Worm (Caenorhabditis elegans) whole organism, L1 larva: ENCODE data around the gene duxl-1.
"Not testable (repeated sequence)": the region's sequence is repeated elsewhere in the genome, so short reads cannot be mapped to it uniquely, and the experiment has no call there.

Experiments used
- C04F5.9 ChIP-seq: sonication (generic microtip); optimal IDR thresholded peaks from 2 replicates; lab custom pipeline; 2016; ENCODE audit warnings: missing genetic modification characterization, missing compliant biosample characterization
- Y116A8C.19 ChIP-seq: sonication (generic microtip); optimal IDR thresholded peaks from 2 replicates; lab custom pipeline; 2016; ENCODE audit warnings: missing compliant biosample characterization, missing genetic modification characterization, borderline replicate concordance
- aha-1 ChIP-seq: fragments of 150-350 bp; optimal IDR thresholded peaks from 2 replicates; lab custom pipeline; 2014; ENCODE audit warnings: missing biosample characterization, missing genetic modification characterization
- ama-1 ChIP-seq: fragments of 150-350 bp; optimal IDR thresholded peaks from 2 replicates; lab custom pipeline; 2014
- blmp-1 ChIP-seq: fragments of 150-350 bp; optimal IDR thresholded peaks from 2 replicates; lab custom pipeline; 2014; ENCODE audit warnings: missing biosample characterization, missing genetic modification characterization
- ceh-8 ChIP-seq: fragments of 200-800 bp; sonication (Bioruptor generic); optimal IDR thresholded peaks from 2 replicates; lab custom pipeline; 2018; ENCODE audit warnings: mild to moderate bottlenecking, missing genetic modification characterization, moderate library complexity, missing compliant biosample characterization
- ceh-88 ChIP-seq: fragments of 200-800 bp; sonication (Bioruptor generic); IDR thresholded peaks from 2 replicates; pipeline ENCODE4 v1.3.6; 2022; ENCODE audit warnings: missing genetic modification characterization, missing compliant biosample characterization
- ceh-90 ChIP-seq: sonication (generic microtip); optimal IDR thresholded peaks from 2 replicates; lab custom pipeline; 2016; ENCODE audit warnings: missing genetic modification characterization, missing compliant biosample characterization
- dpl-1 ChIP-seq, 3 experiments: fragments of 150-350 bp in 2 of 3; sonication (generic microtip) in 1 of 3; optimal IDR thresholded peaks; 2 replicates each; lab custom pipeline; 2014 to 2017; ENCODE audit warnings: missing biosample characterization in 3 of 3, missing genetic modification characterization in 3 of 3, missing genetic modification reagents in 3 of 3
- efl-1 ChIP-seq, 4 experiments: fragments of 150-350 bp; optimal IDR thresholded peaks in 3 of 4; peaks in 1 of 4; 1 replicate in 1 of 4; 2 replicates in 3 of 4; lab custom pipeline; 2014; ENCODE audit warnings: missing biosample characterization in 2 of 4, missing genetic modification characterization in 2 of 4, missing genetic modification reagents in 2 of 4
- egl-27 ChIP-seq, 2 experiments: fragments of 150-350 bp in 1 of 2; sonication (generic microtip); optimal IDR thresholded peaks; 3 replicates each; lab custom pipeline; 2017 to 2018; ENCODE audit warnings: missing biosample characterization in 2 of 2, missing genetic modification characterization in 2 of 2, missing genetic modification reagents in 2 of 2
- fkh-10 ChIP-seq: sonication (generic microtip); optimal IDR thresholded peaks from 2 replicates; lab custom pipeline; 2017; ENCODE audit warnings: missing biosample characterization, missing genetic modification reagents, missing genetic modification characterization
- fkh-4 ChIP-seq: sonication (generic microtip); optimal IDR thresholded peaks from 2 replicates; lab custom pipeline; 2016; ENCODE audit warnings: missing compliant biosample characterization, missing genetic modification characterization, borderline replicate concordance
- fos-1 ChIP-seq: fragments of 150-350 bp; optimal IDR thresholded peaks from 2 replicates; lab custom pipeline; 2014; ENCODE audit warnings: missing biosample characterization, missing genetic modification characterization
- hlh-4 ChIP-seq: sonication (generic microtip); optimal IDR thresholded peaks from 2 replicates; lab custom pipeline; 2016; ENCODE audit warnings: mild to moderate bottlenecking, missing genetic modification characterization, missing compliant biosample characterization
- jun-1 ChIP-seq: fragments of 150-350 bp; optimal IDR thresholded peaks from 2 replicates; lab custom pipeline; 2014; ENCODE audit warnings: missing biosample characterization, missing genetic modification reagents, missing genetic modification characterization
- lin-35 ChIP-seq, 2 experiments: fragments of 150-350 bp; optimal IDR thresholded peaks; 2 replicates each; lab custom pipeline; 2014; ENCODE audit warnings: missing biosample characterization in 2 of 2, missing genetic modification characterization in 2 of 2, missing genetic modification reagents in 2 of 2
- lir-3 ChIP-seq: sonication (generic microtip); optimal IDR thresholded peaks from 2 replicates; lab custom pipeline; 2016; ENCODE audit warnings: mild to moderate bottlenecking, missing genetic modification characterization, moderate library complexity, missing compliant biosample characterization; ENCODE audit not compliant: poor library complexity
- lsy-2 ChIP-seq, 2 experiments: fragments of 150-350 bp; optimal IDR thresholded peaks; 2 replicates each; lab custom pipeline; 2014; ENCODE audit warnings: missing biosample characterization in 2 of 2, missing genetic modification characterization in 2 of 2
- mdl-1 ChIP-seq, 2 experiments: fragments of 150-350 bp; optimal IDR thresholded peaks; 2 replicates each; lab custom pipeline; 2014 to 2017; ENCODE audit warnings: missing biosample characterization in 2 of 2, missing genetic modification characterization in 2 of 2, inconsistent platforms in 1 of 2
- mef-2 ChIP-seq: fragments of 150-350 bp; optimal IDR thresholded peaks from 2 replicates; lab custom pipeline; 2014; ENCODE audit warnings: missing biosample characterization, missing genetic modification characterization
- nhr-19 ChIP-seq: fragments of 200-800 bp; sonication (Bioruptor generic); conservative IDR thresholded peaks from 2 replicates; pipeline ENCODE4 v1.3.6; 2022; ENCODE audit warnings: missing genetic modification characterization, missing compliant biosample characterization
- nhr-237 ChIP-seq: fragments of 150-350 bp; optimal IDR thresholded peaks from 2 replicates; lab custom pipeline; 2014; ENCODE audit warnings: missing biosample characterization, missing genetic modification characterization
- nhr-47 ChIP-seq: sonication (generic microtip); optimal IDR thresholded peaks from 2 replicates; lab custom pipeline; 2016; ENCODE audit warnings: mild to moderate bottlenecking, missing genetic modification characterization, moderate library complexity, missing compliant biosample characterization
- nhr-71 ChIP-seq: sonication (generic microtip); optimal IDR thresholded peaks from 2 replicates; lab custom pipeline; 2016; ENCODE audit warnings: mild to moderate bottlenecking, missing genetic modification characterization, moderate library complexity, missing compliant biosample characterization
- nhr-84 ChIP-seq: sonication (generic microtip); optimal IDR thresholded peaks from 2 replicates; lab custom pipeline; 2017; ENCODE audit warnings: missing biosample characterization, missing genetic modification characterization
- pax-3 ChIP-seq: fragments of 200-800 bp; sonication (Bioruptor generic); optimal IDR thresholded peaks from 2 replicates; lab custom pipeline; 2018; ENCODE audit warnings: mild to moderate bottlenecking, missing genetic modification characterization, moderate library complexity, missing compliant biosample characterization
- pqm-1 ChIP-seq: sonication (generic microtip); optimal IDR thresholded peaks from 3 replicates; lab custom pipeline; 2017; ENCODE audit warnings: missing biosample characterization, missing genetic modification characterization
- rnt-1 ChIP-seq: sonication (generic microtip); optimal IDR thresholded peaks from 2 replicates; lab custom pipeline; 2016; ENCODE audit warnings: mild to moderate bottlenecking, missing genetic modification characterization, moderate library complexity, missing compliant biosample characterization
- skn-1 ChIP-seq: fragments of 150-350 bp; optimal IDR thresholded peaks from 2 replicates; lab custom pipeline; 2014; ENCODE audit warnings: missing biosample characterization, missing genetic modification characterization
- snu-23 ChIP-seq: sonication (generic microtip); optimal IDR thresholded peaks from 2 replicates; lab custom pipeline; 2016; ENCODE audit warnings: missing genetic modification characterization, missing compliant biosample characterization
- sup-37 ChIP-seq: fragments of 200-800 bp; sonication (Bioruptor generic); optimal IDR thresholded peaks from 2 replicates; lab custom pipeline; 2018; ENCODE audit warnings: mild to moderate bottlenecking, missing genetic modification characterization, missing compliant biosample characterization
- tlp-1 ChIP-seq: fragments of 150-350 bp; optimal IDR thresholded peaks from 2 replicates; lab custom pipeline; 2014; ENCODE audit warnings: missing biosample characterization, missing genetic modification characterization
- unc-130 ChIP-seq: fragments of 150-350 bp; optimal IDR thresholded peaks from 2 replicates; lab custom pipeline; 2017; ENCODE audit warnings: missing biosample characterization, missing genetic modification characterization, inconsistent platforms
- xbp-1 ChIP-seq: sonication (generic microtip); optimal IDR thresholded peaks from 2 replicates; lab custom pipeline; 2016; ENCODE audit warnings: missing genetic modification characterization, missing compliant biosample characterization
- zag-1 ChIP-seq: fragments of 150-350 bp; optimal IDR thresholded peaks from 2 replicates; lab custom pipeline; 2014; ENCODE audit warnings: missing biosample characterization, missing genetic modification characterization

Gene duxl-1

ce11 chrII:1661300-1661838 lies 2.1 kb upstream of the duxl-1 start:
- TF ChIP-seq ceh-88 (GFP tag; lab: Robert Waterston, UW) (peak; percentile 54), lsy-2 (tag; optimal IDR thresholded peaks at IDR 0.05; lab: Kevin White, UChicago) (peak in 1 of 2 experiments; percentile 55), nhr-19 (GFP tag; lab: Robert Waterston, UW) (peak; percentile 41), efl-1 (optimal IDR thresholded peaks at IDR 0.05; lab: Kevin White, UChicago) (peak in 1 of 2 experiments; percentile 9)
- not testable (repeated sequence) for TF ChIP-seq efl-1 (GFP tag; optimal IDR thresholded peaks at IDR 0.05 in 1 of 2; lab: Kevin White, UChicago)

- TF ChIP-seq fos-1 (tag; lab: Kevin White, UChicago) (no peak), pqm-1 (no peak), mdl-1 (tag; optimal IDR thresholded peaks at IDR 0.05; lab: Kevin White, UChicago) (no peak), skn-1 (tag; lab: Kevin White, UChicago) (no peak), lsy-2 (tag; optimal IDR thresholded peaks at IDR 0.05; lab: Kevin White, UChicago) (peak in 1 of 2 experiments; percentile 46), xbp-1 (tag; lab: Kevin White, UChicago) (no peak), efl-1 (optimal IDR thresholded peaks at IDR 0.05; lab: Kevin White, UChicago) (no peak), efl-1 (GFP tag; optimal IDR thresholded peaks at IDR 0.05 in 1 of 2; lab: Kevin White, UChicago) (no peak), pax-3 (tag; lab: Kevin White, UChicago) (no peak)
Observed at ce11 chrII:1662881-1663280, 618 bp upstream of the duxl-1 start, which contains the start of gene ZC204.14. Gene ZC204.14 (minus strand): TSS chrII:1662949.

- TF ChIP-seq unc-130, result no peak
- TF ChIP-seq lin-35 (GFP tag; optimal IDR thresholded peaks at IDR 0.05; lab: Kevin White, UChicago), result no peak
- TF ChIP-seq aha-1 (tag; lab: Kevin White, UChicago), result no peak
- TF ChIP-seq hlh-4 (tag; lab: Kevin White, UChicago), result no peak
- TF ChIP-seq zag-1 (tag; lab: Kevin White, UChicago), result no peak
- TF ChIP-seq mdl-1 (tag; optimal IDR thresholded peaks at IDR 0.05; lab: Kevin White, UChicago), result no peak
- TF ChIP-seq nhr-237, result no peak
- TF ChIP-seq nhr-84 (tag; lab: Kevin White, UChicago), result no peak
- no peak for TF ChIP-seq nhr-71 (tag; lab: Kevin White, UChicago)
- no peak for TF ChIP-seq lir-3
- no peak for TF ChIP-seq C04F5.9 (tag; lab: Kevin White, UChicago)
Observed at ce11 chrII:1666025-1666424, 2.5 kb downstream of the duxl-1 start, which contains the start of gene srlf-29. Gene srlf-29 (plus strand): TSS chrII:1666325.

ce11 chrII:1668913-1669312 lies 5.4 kb downstream of the duxl-1 start, which contains the start of gene srw-97:
Gene srw-97 (minus strand): TSS chrII:1669013.
- TF ChIP-seq ceh-90, result no peak
- no peak for TF ChIP-seq fkh-4 (tag; lab: Kevin White, UChicago)
- no peak for TF ChIP-seq lin-35 (GFP tag; optimal IDR thresholded peaks at IDR 0.05; lab: Kevin White, UChicago)
- TF ChIP-seq egl-27 (tag; optimal IDR thresholded peaks at IDR 0.05; lab: Kevin White, UChicago), result no peak
- TF ChIP-seq fos-1 (tag; lab: Kevin White, UChicago), result no peak
- TF ChIP-seq mdl-1 (tag; optimal IDR thresholded peaks at IDR 0.05; lab: Kevin White, UChicago), result no peak
- no peak for TF ChIP-seq blmp-1 (tag; lab: Kevin White, UChicago)
- TF ChIP-seq fkh-10, result no peak
- no peak for TF ChIP-seq tlp-1 (tag; lab: Kevin White, UChicago)
- TF ChIP-seq jun-1, result no peak
- no peak for TF ChIP-seq dpl-1 (GFP tag; optimal IDR thresholded peaks at IDR 0.05; lab: Kevin White, UChicago)
- TF ChIP-seq hlh-4 (tag; lab: Kevin White, UChicago), result no peak
- no peak for TF ChIP-seq Y116A8C.19 (tag; lab: Kevin White, UChicago)
- TF ChIP-seq sup-37 (GFP tag; lab: Kevin White, UChicago), result no peak
- no peak for TF ChIP-seq mef-2 (tag; lab: Kevin White, UChicago)
- TF ChIP-seq rnt-1, result no peak
- TF ChIP-seq nhr-47 (tag; lab: Kevin White, UChicago), result no peak
- TF ChIP-seq snu-23 (GFP tag; lab: Kevin White, UChicago), result no peak
- no peak for TF ChIP-seq ama-1 (lab: Kevin White, UChicago)
- TF ChIP-seq ceh-8 (GFP tag; lab: Kevin White, UChicago), result no peak
